Fruit fly (Drosophila melanogaster): ENCODE results near the gene CG17361.

Gene CG17361

dm6 chr3L:14036867-14037313, 39.9 kb downstream of the CG17361 start, which contains the start of gene Hsp110 (continued):
- TF ChIP-seq dl (GFP tag; optimal IDR thresholded peaks at IDR 0.05; ENCODE audit: insufficient read depth in 1 of 2, partially characterized antibody in 2 of 2): no peak
- TF ChIP-seq fru (GFP tag; optimal IDR thresholded peaks at IDR 0.05): no peak
- TF ChIP-seq h (GFP tag; optimal IDR thresholded peaks at IDR 0.05): peak; percentile 28
- peak in 1 of 2 experiments; percentile 6 for TF ChIP-seq foxo (GFP tag; optimal IDR thresholded peaks at IDR 0.05)
- TF ChIP-seq N (GFP tag; optimal IDR thresholded peaks at IDR 0.05): no peak
- no peak for TF ChIP-seq Myc (optimal IDR thresholded peaks at IDR 0.05)
- TF ChIP-seq Hr83 (GFP tag; optimal IDR thresholded peaks at IDR 0.05; ENCODE audit: poor library complexity, severe bottlenecking): peak; percentile 67
- peak; percentile 66 for TF ChIP-seq Jra (GFP tag; optimal IDR thresholded peaks at IDR 0.05)
- peak; percentile 39 for TF ChIP-seq Sp1 (GFP tag; optimal IDR thresholded peaks at IDR 0.05)

- TF ChIP-seq rgr (GFP tag; optimal IDR thresholded peaks at IDR 0.05) (no peak), CG32264 (GFP tag; optimal IDR thresholded peaks at IDR 0.05) (peak; percentile 29), ey (GFP tag; optimal IDR thresholded peaks at IDR 0.05) (no peak), dsf (GFP tag; optimal IDR thresholded peaks at IDR 0.05; ENCODE audit: borderline replicate concordance) (no peak), Hr78 (GFP tag; optimal IDR thresholded peaks at IDR 0.05) (no peak), tai (GFP tag; optimal IDR thresholded peaks at IDR 0.05) (no peak), usp (GFP tag; optimal IDR thresholded peaks at IDR 0.05) (no peak), brk (GFP tag; optimal IDR thresholded peaks at IDR 0.05) (no peak), fru (GFP tag; optimal IDR thresholded peaks at IDR 0.05) (no peak), Dif (GFP tag; optimal IDR thresholded peaks at IDR 0.05; ENCODE audit: partially characterized antibody) (peak; percentile 75), woc (GFP tag; optimal IDR thresholded peaks at IDR 0.05) (no peak), dmrt93B (GFP tag; optimal IDR thresholded peaks at IDR 0.05) (no peak), dl (GFP tag; optimal IDR thresholded peaks at IDR 0.05; ENCODE audit: insufficient read depth in 1 of 2, partially characterized antibody in 2 of 2) (peak in 1 of 2 experiments; percentile 68), Hnf4 (GFP tag; optimal IDR thresholded peaks at IDR 0.05) (no peak), Hr83 (GFP tag; optimal IDR thresholded peaks at IDR 0.05; ENCODE audit: poor library complexity, severe bottlenecking) (no peak), pan (optimal IDR thresholded peaks at IDR 0.05) (no peak), sv (GFP tag; optimal IDR thresholded peaks at IDR 0.05) (no peak), jim (GFP tag; optimal IDR thresholded peaks at IDR 0.05) (no peak), foxo (GFP tag; optimal IDR thresholded peaks at IDR 0.05) (peak in 1 of 2 experiments; percentile 18), br (GFP tag; optimal IDR thresholded peaks at IDR 0.05) (no peak), GATAd (GFP tag; optimal IDR thresholded peaks at IDR 0.05) (no peak), OdsH (GFP tag; optimal IDR thresholded peaks at IDR 0.05) (peak; percentile 1), CrebA (GFP tag; optimal IDR thresholded peaks at IDR 0.05; ENCODE audit: borderline replicate concordance) (no peak), psq (GFP tag; optimal IDR thresholded peaks at IDR 0.05) (peak; percentile 39), h (GFP tag; optimal IDR thresholded peaks at IDR 0.05) (peak; percentile 21), N (GFP tag; optimal IDR thresholded peaks at IDR 0.05) (no peak), Jra (GFP tag; optimal IDR thresholded peaks at IDR 0.05) (no peak), Rel (GFP tag; optimal IDR thresholded peaks at IDR 0.05) (no peak), Rel (tag; optimal IDR thresholded peaks at IDR 0.05) (peak; percentile 78), CG9705 (GFP tag; optimal IDR thresholded peaks at IDR 0.05) (no peak), Mio (GFP tag; optimal IDR thresholded peaks at IDR 0.05) (no peak), sage (GFP tag; optimal IDR thresholded peaks at IDR 0.05) (peak; percentile 62), Vsx2 (GFP tag; optimal IDR thresholded peaks at IDR 0.05; ENCODE audit: partially characterized antibody) (peak; percentile 56), HLH106 (tag; optimal IDR thresholded peaks at IDR 0.05) (no peak), lola (GFP tag; optimal IDR thresholded peaks at IDR 0.05) (no peak), Myc (optimal IDR thresholded peaks at IDR 0.05) (no peak), Abd-B (GFP tag; optimal IDR thresholded peaks at IDR 0.05) (no peak), Dfd (GFP tag; optimal IDR thresholded peaks at IDR 0.05) (no peak), Sp1 (GFP tag; optimal IDR thresholded peaks at IDR 0.05) (no peak)
These were observed 41.0 kb downstream of the CG17361 start for dm6 chr3L:14037655-14038644.

Measured in whole organism, wandering third instar larva.